Worm (Caenorhabditis elegans): ENCODE results near the gene K01H12.4.
"Not testable (repeated sequence)": the region's sequence is repeated elsewhere in the genome, so short reads cannot be mapped to it uniquely, and the experiment has no call there.

The K01H12.4 gene

ce11 chrIV:9677226-9677992, 35.5 kb upstream of the K01H12.4 start (continued):
- no peak for TF ChIP-seq pag-3 (tag; optimal IDR thresholded peaks at IDR 0.05; ENCODE audit: borderline replicate concordance, insufficient read depth)

- no peak for TF ChIP-seq fkh-10 (GFP tag; optimal IDR thresholded peaks at IDR 0.05)
- TF ChIP-seq tlp-1 (tag; optimal IDR thresholded peaks at IDR 0.05): no peak
- no peak for TF ChIP-seq fos-1 (tag; optimal IDR thresholded peaks at IDR 0.05)
- no peak for TF ChIP-seq nhr-12 (tag; optimal IDR thresholded peaks at IDR 0.05)
- TF ChIP-seq nhr-85 (tag): no peak
- no peak for TF ChIP-seq nhr-84 (tag; optimal IDR thresholded peaks at IDR 0.05)
- no peak for TF ChIP-seq hlh-17 (GFP tag; optimal IDR thresholded peaks at IDR 0.05; ENCODE audit: borderline replicate concordance)
- no peak for TF ChIP-seq jun-1 (tag; optimal IDR thresholded peaks at IDR 0.05)
- TF ChIP-seq zag-1 (tag; optimal IDR thresholded peaks at IDR 0.05): no peak
- no peak for TF ChIP-seq efl-3 (GFP tag; optimal IDR thresholded peaks at IDR 0.05)
- no peak for TF ChIP-seq nhr-47 (tag; optimal IDR thresholded peaks at IDR 0.05)
These were observed 34.9 kb upstream of the K01H12.4 start for ce11 chrIV:9678007-9678406.

ce11 chrIV:9679296-9679695, 33.6 kb upstream of the K01H12.4 start:
- TF ChIP-seq pqm-1 (tag; optimal IDR thresholded peaks at IDR 0.05) (no peak), nhr-85 (tag) (peak; percentile 30)

- TF ChIP-seq egl-27 (tag; optimal IDR thresholded peaks at IDR 0.05) (no peak), nhr-71 (tag; optimal IDR thresholded peaks at IDR 0.05) (no peak), elt-3 (tag; optimal IDR thresholded peaks at IDR 0.05) (no peak), unc-130 (tag; optimal IDR thresholded peaks at IDR 0.05) (no peak), nhr-90 (tag; optimal IDR thresholded peaks at IDR 0.05; ENCODE audit: poor library complexity) (no peak), lin-35 (GFP tag; optimal IDR thresholded peaks at IDR 0.05) (no peak), lin-14 (GFP tag; optimal IDR thresholded peaks at IDR 0.05) (no peak), pag-3 (tag; optimal IDR thresholded peaks at IDR 0.05; ENCODE audit: borderline replicate concordance, insufficient read depth) (no peak), isw-1 (GFP tag; IDR thresholded peaks at IDR 0.05) (no peak), ets-5 (GFP tag; IDR thresholded peaks at IDR 0.05) (no peak), lsy-2 (tag; optimal IDR thresholded peaks at IDR 0.05) (no peak), fkh-4 (tag; optimal IDR thresholded peaks at IDR 0.05; ENCODE audit: borderline replicate concordance) (no peak)
These were observed 32.0 kb upstream of the K01H12.4 start, which contains the start of gene ins-8 for ce11 chrIV:9680841-9681240. ins-8 (minus strand) TSS chrIV:9680941.

ce11 chrIV:9682514-9682913, 30.4 kb upstream of the K01H12.4 start, which contains the start of gene ins-7:
ins-7 (minus strand) TSS chrIV:9682845.
- no peak for TF ChIP-seq hpl-2 (GFP tag; optimal IDR thresholded peaks at IDR 0.05)
- TF ChIP-seq lsy-2 (tag; optimal IDR thresholded peaks at IDR 0.05): no peak
- TF ChIP-seq elt-2 (tag; optimal IDR thresholded peaks at IDR 0.05): peak; percentile 83

- TF ChIP-seq efl-1 (optimal IDR thresholded peaks at IDR 0.05) (no peak), efl-1 (GFP tag; optimal IDR thresholded peaks at IDR 0.05 in 1 of 2) (peak in 1 of 2 experiments; percentile 87), elt-3 (tag; optimal IDR thresholded peaks at IDR 0.05) (no peak)
These were observed 29.4 kb upstream of the K01H12.4 start, which contains the start of the genes htas-1 and ZK1251.3 for ce11 chrIV:9683433-9683832. htas-1 (minus strand) TSS chrIV:9683533. ZK1251.3 (plus strand) TSS chrIV:9683658.

ce11 chrIV:9688715-9689114, 24.2 kb upstream of the K01H12.4 start, which contains the start of gene msp-76:
msp-76 (plus strand) TSS chrIV:9689015.
- not testable (repeated sequence) for TF ChIP-seq lir-3 (tag; optimal IDR thresholded peaks at IDR 0.05; ENCODE audit: poor library complexity); nhr-237 (tag; optimal IDR thresholded peaks at IDR 0.05); vab-15 (tag; optimal IDR thresholded peaks at IDR 0.05)

All from whole organism, L1 larva.